Worm (Caenorhabditis elegans) whole organism, young adult: ENCODE results near the gene F35F10.6.

ENCODE experiments used
- C17E4.6 ChIP-seq: fragments of 200-800 bp; sonication (Bioruptor generic); IDR thresholded peaks from 2 replicates; pipeline ENCODE4 v1.3.6; 2022; ENCODE audit warnings: missing genetic modification reagents, missing genetic modification characterization, missing compliant biosample characterization
- ZK185.1 ChIP-seq: sonication (generic microtip); optimal IDR thresholded peaks from 2 replicates; lab custom pipeline; 2016; ENCODE audit warnings: mild to moderate bottlenecking, missing genetic modification characterization, missing compliant biosample characterization; ENCODE audit not compliant: poor library complexity, severe bottlenecking
- aptf-3 ChIP-seq: fragments of 200-800 bp; sonication (Bioruptor generic); IDR thresholded peaks from 2 replicates; pipeline ENCODE4 v1.3.6; 2022; ENCODE audit warnings: missing genetic modification characterization, missing compliant biosample characterization
- cebp-1 ChIP-seq, 2 experiments: fragments of 200-800 bp in 1 of 2; sonication (Bioruptor generic) in 1 of 2; sonication (generic microtip) in 1 of 2; IDR thresholded peaks in 1 of 2; optimal IDR thresholded peaks in 1 of 2; 2 replicates each; pipeline versions ENCODE4 v1.3.6 to Lab custom; 2017 to 2022; ENCODE audit warnings: missing compliant biosample characterization in 2 of 2, missing genetic modification characterization in 2 of 2, mild to moderate bottlenecking in 1 of 2, missing genetic modification reagents in 1 of 2, moderate library complexity in 1 of 2
- ceh-100 ChIP-seq: fragments of 200-800 bp; sonication (Bioruptor generic); IDR thresholded peaks from 2 replicates; pipeline ENCODE4 v1.3.6; 2022; ENCODE audit warnings: missing genetic modification reagents, missing genetic modification characterization, missing compliant biosample characterization
- ceh-58 ChIP-seq: fragments of 200-800 bp; sonication (Bioruptor generic); IDR thresholded peaks from 2 replicates; pipeline ENCODE4 v1.3.6; 2022; ENCODE audit warnings: missing genetic modification characterization, missing compliant biosample characterization
- dox-1 ChIP-seq: fragments of 200-800 bp; sonication (Bioruptor generic); IDR thresholded peaks from 2 replicates; pipeline ENCODE4 v1.3.6; 2022; ENCODE audit warnings: missing genetic modification reagents, missing genetic modification characterization, missing compliant biosample characterization
- efl-1 ChIP-seq: fragments of 150-350 bp; optimal IDR thresholded peaks from 2 replicates; lab custom pipeline; 2014; ENCODE audit warnings: missing biosample characterization, missing genetic modification reagents, missing genetic modification characterization
- gei-17 ChIP-seq: fragments of 200-800 bp; sonication (Bioruptor generic); optimal IDR thresholded peaks from 2 replicates; lab custom pipeline; 2018; ENCODE audit warnings: mild to moderate bottlenecking, missing genetic modification characterization, missing compliant biosample characterization
- lin-26 ChIP-seq: fragments of 200-800 bp; sonication (Bioruptor generic); IDR thresholded peaks from 2 replicates; pipeline ENCODE4 v1.3.6; 2022; ENCODE audit warnings: missing genetic modification reagents, missing genetic modification characterization, missing compliant biosample characterization
- lin-35 ChIP-seq, 3 experiments: fragments of 150-350 bp in 2 of 3; sonication (generic microtip) in 1 of 3; optimal IDR thresholded peaks; 2 replicates each; lab custom pipeline; 2014 to 2018; ENCODE audit warnings: missing biosample characterization in 3 of 3, missing genetic modification characterization in 3 of 3, missing genetic modification reagents in 3 of 3
- lsl-1 ChIP-seq: fragments of 200-800 bp; sonication (Bioruptor generic); optimal IDR thresholded peaks from 2 replicates; lab custom pipeline; 2018; ENCODE audit warnings: mild to moderate bottlenecking, missing genetic modification characterization, moderate library complexity, missing compliant biosample characterization
- nfya-1 ChIP-seq: sonication (generic microtip); optimal IDR thresholded peaks from 2 replicates; lab custom pipeline; 2017; ENCODE audit warnings: antibody characterized with exemption, missing compliant biosample characterization, missing genetic modification characterization, borderline replicate concordance; ENCODE audit not compliant: insufficient read depth
- nhr-27 ChIP-seq: fragments of 200-800 bp; sonication (Bioruptor generic); optimal IDR thresholded peaks from 2 replicates; lab custom pipeline; 2018; ENCODE audit warnings: mild to moderate bottlenecking, missing genetic modification characterization, moderate library complexity, missing compliant biosample characterization
- repo-1 ChIP-seq: sonication (generic microtip); optimal IDR thresholded peaks from 2 replicates; lab custom pipeline; 2017; ENCODE audit warnings: mild to moderate bottlenecking, missing genetic modification characterization, missing compliant biosample characterization
- sdz-38 ChIP-seq: sonication (generic microtip); optimal IDR thresholded peaks from 2 replicates; lab custom pipeline; 2016; ENCODE audit warnings: missing genotype, missing genetic modification characterization, missing compliant biosample characterization
- snpc-1.1 ChIP-seq: sonication (generic microtip); optimal IDR thresholded peaks from 2 replicates; lab custom pipeline; 2017; ENCODE audit warnings: missing genetic modification characterization, mild to moderate bottlenecking, missing compliant biosample characterization, antibody characterized with exemption, moderate library complexity, missing genotype, missing genetic modification reagents; ENCODE audit not compliant: insufficient read depth
- snpc-4 ChIP-seq, 5 experiments: fragments of 150-350 bp in 1 of 5; sonication (generic microtip) in 4 of 5; optimal IDR thresholded peaks; 2 replicates each; lab custom pipeline; 2014 to 2018; ENCODE audit warnings: missing genetic modification characterization in 5 of 5, missing biosample characterization in 3 of 5, antibody characterized with exemption in 2 of 5, mild to moderate bottlenecking in 2 of 5, missing compliant biosample characterization in 2 of 5, missing genotype in 2 of 5, moderate library complexity in 2 of 5, missing genetic modification reagents in 1 of 5

The F35F10.6 gene

ce11 chrV:3242984-3243383 is 46.2 kb downstream of the F35F10.6 start, which contains the start of gene gst-23:
Gene gst-23, plus strand, starts transcription at chrV:3243284.
- no peak for TF ChIP-seq lin-26 (GFP tag; lab: Robert Waterston, UW)
- no peak for TF ChIP-seq snpc-1.1 (tag; lab: Kevin White, UChicago)

DNA sequence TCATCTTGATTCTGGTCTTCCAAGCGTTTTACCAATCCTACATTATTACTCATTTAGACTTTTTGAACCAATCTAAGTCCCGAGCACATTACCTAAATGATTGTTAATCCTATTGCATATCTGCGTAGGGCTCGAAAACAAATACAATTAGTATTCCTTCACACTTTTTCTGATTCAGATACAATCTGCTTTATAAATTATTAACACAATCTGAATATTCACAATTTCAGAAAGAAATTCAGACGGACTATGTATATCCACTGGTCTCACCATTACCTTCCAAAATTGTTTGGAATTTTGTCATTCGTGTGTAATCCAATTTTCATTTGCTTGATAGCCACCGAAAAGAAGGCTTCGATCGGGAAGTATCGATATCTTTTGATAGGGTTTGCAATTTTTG is 48.0 kb downstream of the F35F10.6 start, which contains the start of gene srj-11:
Gene srj-11, plus strand, starts transcription at position 250 of the 400 bp plus-strand sequence.
- TF ChIP-seq aptf-3 (no peak), ZK185.1 (no peak), repo-1 (tag; lab: Kevin White, UChicago) (no peak), lin-35 (GFP tag; optimal IDR thresholded peaks at IDR 0.05; lab: Kevin White, UChicago) (no peak), nfya-1 (no peak), lsl-1 (GFP tag; lab: Kevin White, UChicago) (no peak), efl-1 (GFP tag; lab: Kevin White, UChicago) (no peak), ceh-58 (GFP tag; lab: Robert Waterston, UW) (no peak), sdz-38 (tag; lab: Kevin White, UChicago) (no peak), ceh-100 (no peak), nhr-27 (tag; lab: Kevin White, UChicago) (no peak), dox-1 (GFP tag; lab: Robert Waterston, UW) (no peak), snpc-4 (GFP tag; optimal IDR thresholded peaks at IDR 0.05; lab: Kevin White, UChicago) (no peak), snpc-4 (tag; optimal IDR thresholded peaks at IDR 0.05; lab: Kevin White, UChicago) (no peak), C17E4.6 (GFP tag; lab: Robert Waterston, UW) (no peak), cebp-1 (GFP tag; IDR thresholded peaks at IDR 0.05; lab: Robert Waterston, UW) (no peak), cebp-1 (tag; optimal IDR thresholded peaks at IDR 0.05; lab: Kevin White, UChicago) (no peak), gei-17 (no peak)
